Fruit fly (Drosophila melanogaster) whole organism, pupa: ENCODE measurements around the gene CG16865.

ENCODE experiments used
- CG10348 ChIP-seq: fragments of 200-800 bp; sonication (Bioruptor generic); IDR thresholded peaks from 2 replicates; pipeline ENCODE4 v1.3.6; 2022; ENCODE audit warnings: missing biosample characterization, missing genetic modification characterization
- CG13204 ChIP-seq: fragments of 200-800 bp; sonication (Bioruptor generic); optimal IDR thresholded peaks from 2 replicates; lab custom pipeline; 2018; ENCODE audit warnings: missing biosample characterization, mild to moderate bottlenecking, missing genetic modification characterization, moderate library complexity
- CG17806 ChIP-seq: fragments of 200-800 bp; sonication (Bioruptor generic); optimal IDR thresholded peaks from 2 replicates; lab custom pipeline; 2018; ENCODE audit warnings: missing biosample characterization, mild to moderate bottlenecking, missing genetic modification characterization, moderate library complexity
- CG32121 ChIP-seq: fragments of 200-800 bp; sonication (Bioruptor generic); IDR thresholded peaks from 2 replicates; pipeline ENCODE4 v1.3.6; 2022; ENCODE audit warnings: missing biosample characterization, missing genetic modification characterization
- CG8159 ChIP-seq: fragments of 200-800 bp; sonication (Bioruptor generic); optimal IDR thresholded peaks from 3 replicates; lab custom pipeline; 2018; ENCODE audit warnings: missing biosample characterization, mild to moderate bottlenecking, missing genetic modification characterization, moderate library complexity
- EcR ChIP-seq: fragments of 200-800 bp; sonication (Bioruptor generic); optimal IDR thresholded peaks from 3 replicates; lab custom pipeline; 2019; ENCODE audit warnings: missing biosample characterization, missing genetic modification characterization, mild to moderate bottlenecking, moderate library complexity, missing genetic modification reagents
- Pif1A ChIP-seq: fragments of 200-800 bp; sonication (Bioruptor generic); optimal IDR thresholded peaks from 3 replicates; lab custom pipeline; 2016; ENCODE audit warnings: missing biosample characterization, missing genetic modification characterization
- Snoo ChIP-seq: fragments of 200-800 bp; sonication (Bioruptor generic); optimal IDR thresholded peaks from 3 replicates; lab custom pipeline; 2017; ENCODE audit warnings: missing biosample characterization, mild to moderate bottlenecking, missing genetic modification characterization, inconsistent platforms
- fd96Ca ChIP-seq: fragments of 200-800 bp; sonication (Bioruptor generic); IDR thresholded peaks from 3 replicates; pipeline ENCODE4 v1.3.6; 2022; ENCODE audit warnings: missing biosample characterization, missing genetic modification characterization

DNA sequence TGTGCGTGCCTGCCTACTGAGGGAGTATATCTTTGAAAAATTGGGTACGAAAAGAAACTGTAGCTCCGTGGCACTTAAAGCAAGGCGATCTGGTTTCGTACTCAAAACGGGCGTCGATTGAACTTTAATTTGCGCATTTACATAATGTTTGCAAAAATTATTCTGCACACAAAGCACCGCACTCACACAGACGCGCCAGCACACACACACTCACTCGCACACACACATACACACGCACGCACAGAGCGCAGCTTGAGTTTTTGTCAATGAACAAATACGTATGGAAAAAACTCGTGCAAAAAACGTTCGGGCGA is 31.6 kb upstream of the CG16865 start:
- no peak for TF ChIP-seq CG32121 (GFP tag; lab: Robert Waterston, UW)
- TF ChIP-seq CG13204 (GFP tag; lab: Kevin White, UChicago), result no peak
- TF ChIP-seq fd96Ca (GFP tag; lab: Robert Waterston, UW), result 0 out of 3 replicates have a peak, but pooled peaks have one; percentile 27
- no peak for TF ChIP-seq CG10348 (GFP tag; lab: Robert Waterston, UW)
- TF ChIP-seq Pif1A, result no peak
- no peak for TF ChIP-seq Snoo (tag; lab: Kevin White, UChicago)
- TF ChIP-seq EcR (GFP tag; lab: Kevin White, UChicago), result peak; percentile 38
- TF ChIP-seq CG8159 (tag; lab: Kevin White, UChicago), result no peak
- no peak for TF ChIP-seq CG17806 (tag; lab: Kevin White, UChicago)
